Worm (Caenorhabditis elegans) whole organism, L1 larva: ENCODE data around the gene F48F7.6.
A peak's percentile ranks its signal among the peaks of the same experiment; 100 is the strongest.

Source experiments
- alr-1 ChIP-seq: fragments of 200-800 bp; sonication (Bioruptor generic); optimal IDR thresholded peaks from 2 replicates; lab custom pipeline; 2018; ENCODE audit warnings: borderline replicate concordance, mild to moderate bottlenecking, missing genetic modification characterization, missing compliant biosample characterization
- aly-2 ChIP-seq: fragments of 150-350 bp; optimal IDR thresholded peaks from 2 replicates; lab custom pipeline; 2014; ENCODE audit warnings: missing biosample characterization, missing genetic modification characterization
- ama-1 ChIP-seq: fragments of 150-350 bp; optimal IDR thresholded peaks from 2 replicates; lab custom pipeline; 2014
- blmp-1 ChIP-seq: fragments of 150-350 bp; optimal IDR thresholded peaks from 2 replicates; lab custom pipeline; 2014; ENCODE audit warnings: missing biosample characterization, missing genetic modification characterization
- ceh-8 ChIP-seq: fragments of 200-800 bp; sonication (Bioruptor generic); optimal IDR thresholded peaks from 2 replicates; lab custom pipeline; 2018; ENCODE audit warnings: mild to moderate bottlenecking, missing genetic modification characterization, moderate library complexity, missing compliant biosample characterization
- ceh-82 ChIP-seq, 3 experiments: fragments of 150-350 bp in 1 of 3; sonication (generic microtip) in 2 of 3; optimal IDR thresholded peaks; 2 replicates each; lab custom pipeline; 2014 to 2017; ENCODE audit warnings: missing biosample characterization in 3 of 3, missing genetic modification characterization in 3 of 3
- ceh-88 ChIP-seq: fragments of 200-800 bp; sonication (Bioruptor generic); IDR thresholded peaks from 2 replicates; pipeline ENCODE4 v1.3.6; 2022; ENCODE audit warnings: missing genetic modification characterization, missing compliant biosample characterization
- dpl-1 ChIP-seq, 3 experiments: fragments of 150-350 bp in 2 of 3; sonication (generic microtip) in 1 of 3; optimal IDR thresholded peaks; 2 replicates each; lab custom pipeline; 2014 to 2017; ENCODE audit warnings: missing biosample characterization in 3 of 3, missing genetic modification characterization in 3 of 3, missing genetic modification reagents in 3 of 3
- dsc-1 ChIP-seq: sonication (generic microtip); optimal IDR thresholded peaks from 2 replicates; lab custom pipeline; 2016; ENCODE audit warnings: mild to moderate bottlenecking, missing genetic modification characterization, missing compliant biosample characterization
- efl-1 ChIP-seq, 4 experiments: fragments of 150-350 bp; optimal IDR thresholded peaks in 3 of 4; peaks in 1 of 4; 1 replicate in 1 of 4; 2 replicates in 3 of 4; lab custom pipeline; 2014; ENCODE audit warnings: missing biosample characterization in 2 of 4, missing genetic modification characterization in 2 of 4, missing genetic modification reagents in 2 of 4
- egl-27 ChIP-seq, 2 experiments: fragments of 150-350 bp in 1 of 2; sonication (generic microtip); optimal IDR thresholded peaks; 3 replicates each; lab custom pipeline; 2017 to 2018; ENCODE audit warnings: missing biosample characterization in 2 of 2, missing genetic modification characterization in 2 of 2, missing genetic modification reagents in 2 of 2
- elt-2 ChIP-seq: sonication (generic microtip); optimal IDR thresholded peaks from 2 replicates; lab custom pipeline; 2016; ENCODE audit warnings: missing genetic modification characterization, mild to moderate bottlenecking, inconsistent platforms, missing compliant biosample characterization, missing genetic modification reagents
- hlh-17 ChIP-seq: fragments of 200-800 bp; sonication (Bioruptor generic); optimal IDR thresholded peaks from 2 replicates; lab custom pipeline; 2018; ENCODE audit warnings: missing genetic modification characterization, mild to moderate bottlenecking, missing compliant biosample characterization, moderate library complexity, borderline replicate concordance
- isw-1 ChIP-seq: fragments of 200-800 bp; sonication (Bioruptor generic); IDR thresholded peaks from 2 replicates; pipeline ENCODE4 v1.3.6; 2022; ENCODE audit warnings: missing genetic modification characterization, missing compliant biosample characterization
- lin-14 ChIP-seq: fragments of 200-800 bp; sonication (Bioruptor generic); optimal IDR thresholded peaks from 2 replicates; lab custom pipeline; 2018; ENCODE audit warnings: mild to moderate bottlenecking, missing genetic modification characterization, moderate library complexity, missing compliant biosample characterization
- lir-3 ChIP-seq: sonication (generic microtip); optimal IDR thresholded peaks from 2 replicates; lab custom pipeline; 2016; ENCODE audit warnings: mild to moderate bottlenecking, missing genetic modification characterization, moderate library complexity, missing compliant biosample characterization; ENCODE audit not compliant: poor library complexity
- lsy-2 ChIP-seq, 2 experiments: fragments of 150-350 bp; optimal IDR thresholded peaks; 2 replicates each; lab custom pipeline; 2014; ENCODE audit warnings: missing biosample characterization in 2 of 2, missing genetic modification characterization in 2 of 2
- mab-9 ChIP-seq: fragments of 200-800 bp; sonication (Bioruptor generic); IDR thresholded peaks from 2 replicates; pipeline ENCODE4 v1.3.6; 2022; ENCODE audit warnings: missing genetic modification reagents, missing genetic modification characterization, missing compliant biosample characterization
- mef-2 ChIP-seq: fragments of 150-350 bp; optimal IDR thresholded peaks from 2 replicates; lab custom pipeline; 2014; ENCODE audit warnings: missing biosample characterization, missing genetic modification characterization
- nhr-20 ChIP-seq: sonication (generic microtip); optimal IDR thresholded peaks from 2 replicates; lab custom pipeline; 2016; ENCODE audit warnings: mild to moderate bottlenecking, missing genetic modification characterization, missing compliant biosample characterization
- nhr-237 ChIP-seq: fragments of 150-350 bp; optimal IDR thresholded peaks from 2 replicates; lab custom pipeline; 2014; ENCODE audit warnings: missing biosample characterization, missing genetic modification characterization
- nhr-28 ChIP-seq: fragments of 150-350 bp; optimal IDR thresholded peaks from 2 replicates; lab custom pipeline; 2014; ENCODE audit warnings: missing biosample characterization, missing genetic modification characterization
- nhr-47 ChIP-seq: sonication (generic microtip); optimal IDR thresholded peaks from 2 replicates; lab custom pipeline; 2016; ENCODE audit warnings: mild to moderate bottlenecking, missing genetic modification characterization, moderate library complexity, missing compliant biosample characterization
- pax-3 ChIP-seq: fragments of 200-800 bp; sonication (Bioruptor generic); optimal IDR thresholded peaks from 2 replicates; lab custom pipeline; 2018; ENCODE audit warnings: mild to moderate bottlenecking, missing genetic modification characterization, moderate library complexity, missing compliant biosample characterization
- rnt-1 ChIP-seq: sonication (generic microtip); optimal IDR thresholded peaks from 2 replicates; lab custom pipeline; 2016; ENCODE audit warnings: mild to moderate bottlenecking, missing genetic modification characterization, moderate library complexity, missing compliant biosample characterization
- skn-1 ChIP-seq: fragments of 150-350 bp; optimal IDR thresholded peaks from 2 replicates; lab custom pipeline; 2014; ENCODE audit warnings: missing biosample characterization, missing genetic modification characterization
- sup-37 ChIP-seq: fragments of 200-800 bp; sonication (Bioruptor generic); optimal IDR thresholded peaks from 2 replicates; lab custom pipeline; 2018; ENCODE audit warnings: mild to moderate bottlenecking, missing genetic modification characterization, missing compliant biosample characterization
- swsn-7 ChIP-seq: sonication (generic microtip); optimal IDR thresholded peaks from 2 replicates; lab custom pipeline; 2016; ENCODE audit warnings: missing genetic modification characterization, missing compliant biosample characterization
- unc-130 ChIP-seq: fragments of 150-350 bp; optimal IDR thresholded peaks from 2 replicates; lab custom pipeline; 2017; ENCODE audit warnings: missing biosample characterization, missing genetic modification characterization, inconsistent platforms
- unc-30 ChIP-seq: sonication (generic microtip); optimal IDR thresholded peaks from 2 replicates; lab custom pipeline; 2017; ENCODE audit warnings: missing biosample characterization, missing genetic modification characterization
- unc-62 ChIP-seq: fragments of 150-350 bp; optimal IDR thresholded peaks from 2 replicates; lab custom pipeline; 2014; ENCODE audit warnings: missing biosample characterization, missing genetic modification reagents, missing genetic modification characterization
- zag-1 ChIP-seq: fragments of 150-350 bp; optimal IDR thresholded peaks from 2 replicates; lab custom pipeline; 2014; ENCODE audit warnings: missing biosample characterization, missing genetic modification characterization
- ztf-11 ChIP-seq, 2 experiments: sonication (generic microtip); optimal IDR thresholded peaks; 2 replicates each; lab custom pipeline; 2016 to 2017; ENCODE audit warnings: missing genetic modification characterization in 2 of 2, missing biosample characterization in 1 of 2, missing compliant biosample characterization in 1 of 2
- ztf-4 ChIP-seq: fragments of 150-350 bp; optimal IDR thresholded peaks from 2 replicates; lab custom pipeline; 2014; ENCODE audit warnings: missing biosample characterization, missing genetic modification characterization

Gene F48F7.6

ce11 chrX:13945524-13945923 is 32.1 kb upstream of the F48F7.6 start (continued):
- TF ChIP-seq skn-1 (tag; lab: Kevin White, UChicago) (peak; percentile 38), isw-1 (0 out of 2 replicates have a peak, but pooled peaks have one; percentile 14), egl-27 (tag; optimal IDR thresholded peaks at IDR 0.05; lab: Kevin White, UChicago) (no peak), efl-1 (optimal IDR thresholded peaks at IDR 0.05; lab: Kevin White, UChicago) (peak in 1 of 2 experiments; percentile 3), efl-1 (GFP tag; optimal IDR thresholded peaks at IDR 0.05 in 1 of 2; lab: Kevin White, UChicago) (no peak), hlh-17 (GFP tag; lab: Kevin White, UChicago) (no peak), dpl-1 (GFP tag; optimal IDR thresholded peaks at IDR 0.05; lab: Kevin White, UChicago) (peak in 1 of 3 experiments; percentile 26), lin-14 (GFP tag; lab: Kevin White, UChicago) (peak; percentile 87), nhr-237 (tag; lab: Kevin White, UChicago) (no peak), ceh-8 (GFP tag; lab: Kevin White, UChicago) (peak; percentile 67), lsy-2 (tag; optimal IDR thresholded peaks at IDR 0.05; lab: Kevin White, UChicago) (peak in 1 of 2 experiments; percentile 56), rnt-1 (tag; lab: Kevin White, UChicago) (peak; percentile 57), aly-2 (no peak), mef-2 (tag; lab: Kevin White, UChicago) (no peak), pax-3 (tag; lab: Kevin White, UChicago) (no peak), nhr-47 (peak; percentile 58)

- TF ChIP-seq elt-2 (tag; lab: Kevin White, UChicago): peak; percentile 25
- TF ChIP-seq ama-1 (lab: Kevin White, UChicago): no peak
Measured at ce11 chrX:13946693-13947583, 30.7 kb upstream of the F48F7.6 start.

ce11 chrX:13948167-13948566 is 29.5 kb upstream of the F48F7.6 start:
- TF ChIP-seq lin-14 (GFP tag; lab: Kevin White, UChicago): peak; percentile 20
- TF ChIP-seq nhr-20 (tag; lab: Kevin White, UChicago): no peak
- TF ChIP-seq dsc-1 (tag; lab: Kevin White, UChicago): peak; percentile 22
- no peak for TF ChIP-seq sup-37 (GFP tag; lab: Kevin White, UChicago)
- TF ChIP-seq efl-1 (optimal IDR thresholded peaks at IDR 0.05; lab: Kevin White, UChicago): no peak
- peak in 1 of 2 experiments; percentile 36 for TF ChIP-seq efl-1 (GFP tag; optimal IDR thresholded peaks at IDR 0.05 in 1 of 2; lab: Kevin White, UChicago)
- TF ChIP-seq ceh-82 (tag; optimal IDR thresholded peaks at IDR 0.05; lab: Kevin White, UChicago): peak in 1 of 3 experiments; percentile 1
- TF ChIP-seq ztf-11 (tag; optimal IDR thresholded peaks at IDR 0.05; lab: Kevin White, UChicago): peak in 1 of 2 experiments; percentile 9

DNA sequence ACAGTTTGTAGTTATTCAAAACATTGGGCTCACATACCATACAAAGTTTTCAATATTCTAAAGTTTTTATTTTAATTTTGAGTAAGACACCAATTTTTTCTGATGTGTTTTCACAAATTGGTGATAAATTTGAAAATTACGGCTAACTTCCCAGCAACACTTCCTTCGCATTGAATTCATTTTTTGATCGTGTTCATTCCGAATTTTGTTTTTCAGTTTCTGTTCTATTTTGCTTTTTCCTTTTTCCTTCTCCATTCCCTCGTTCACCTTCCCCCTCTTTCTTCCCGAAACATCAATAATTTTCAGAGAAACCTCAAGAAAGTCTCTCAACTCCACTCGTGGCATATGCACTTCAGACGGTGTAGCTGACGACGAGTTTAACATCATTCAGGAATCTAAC is 28.8 kb upstream of the F48F7.6 start, which contains the start of gene alg-1:
TSS of gene alg-1 (plus strand) at position 301 of the 400 bp plus-strand sequence.
- no peak for TF ChIP-seq nhr-20 (tag; lab: Kevin White, UChicago)
- TF ChIP-seq unc-30 (tag; lab: Kevin White, UChicago): no peak
- no peak for TF ChIP-seq zag-1 (tag; lab: Kevin White, UChicago)
- TF ChIP-seq unc-130 (tag; lab: Kevin White, UChicago): no peak
- no peak for TF ChIP-seq lin-14 (GFP tag; lab: Kevin White, UChicago)
- TF ChIP-seq lir-3 (tag; lab: Kevin White, UChicago): no peak
- no peak for TF ChIP-seq blmp-1 (tag; lab: Kevin White, UChicago)
- no peak for TF ChIP-seq ztf-4 (tag; lab: Kevin White, UChicago)
- TF ChIP-seq mab-9 (GFP tag; lab: Robert Waterston, UW): no peak
- TF ChIP-seq dsc-1 (tag; lab: Kevin White, UChicago): no peak
- TF ChIP-seq ztf-11 (tag; optimal IDR thresholded peaks at IDR 0.05; lab: Kevin White, UChicago): no peak
- TF ChIP-seq swsn-7: no peak
- TF ChIP-seq pax-3 (tag; lab: Kevin White, UChicago): no peak
- TF ChIP-seq hlh-17 (GFP tag; lab: Kevin White, UChicago): no peak
- no peak for TF ChIP-seq ceh-88
- TF ChIP-seq nhr-28 (tag; lab: Kevin White, UChicago): no peak
- no peak for TF ChIP-seq unc-62 (GFP tag; lab: Kevin White, UChicago)
- TF ChIP-seq nhr-47: no peak
- no peak for TF ChIP-seq alr-1 (tag; lab: Kevin White, UChicago)
- TF ChIP-seq, all 84 proteins: peak for 0
